Worm (Caenorhabditis elegans): ENCODE data around the gene K07H8.12.
A peak's percentile ranks its signal among the peaks of the same experiment; 100 is the strongest.

ce11 chrIV:8232428-8232827 is 44.1 kb downstream of the K07H8.12 start:
- TF ChIP-seq hlh-26 (GFP tag; conservative IDR thresholded peaks at IDR 0.05) (no peak), pha-4 (tag; optimal IDR thresholded peaks at IDR 0.05) (no peak), cebp-1 (GFP tag; IDR thresholded peaks at IDR 0.05) (no peak), cebp-1 (tag; optimal IDR thresholded peaks at IDR 0.05) (peak; percentile 27), cebp-2 (GFP tag; IDR thresholded peaks at IDR 0.05) (no peak), hsf-1 (GFP tag; IDR thresholded peaks at IDR 0.05) (no peak), gei-17 (GFP tag; optimal IDR thresholded peaks at IDR 0.05) (no peak), ztf-28 (GFP tag; IDR thresholded peaks at IDR 0.05) (no peak), F39B2.1 (GFP tag; IDR thresholded peaks at IDR 0.05) (no peak), let-607 (tag; optimal IDR thresholded peaks at IDR 0.05) (no peak), tbp1 (GFP tag; optimal IDR thresholded peaks at IDR 0.05) (no peak)
